Fruit fly (Drosophila melanogaster): ENCODE measurements around the gene Idgf3.

DNA sequence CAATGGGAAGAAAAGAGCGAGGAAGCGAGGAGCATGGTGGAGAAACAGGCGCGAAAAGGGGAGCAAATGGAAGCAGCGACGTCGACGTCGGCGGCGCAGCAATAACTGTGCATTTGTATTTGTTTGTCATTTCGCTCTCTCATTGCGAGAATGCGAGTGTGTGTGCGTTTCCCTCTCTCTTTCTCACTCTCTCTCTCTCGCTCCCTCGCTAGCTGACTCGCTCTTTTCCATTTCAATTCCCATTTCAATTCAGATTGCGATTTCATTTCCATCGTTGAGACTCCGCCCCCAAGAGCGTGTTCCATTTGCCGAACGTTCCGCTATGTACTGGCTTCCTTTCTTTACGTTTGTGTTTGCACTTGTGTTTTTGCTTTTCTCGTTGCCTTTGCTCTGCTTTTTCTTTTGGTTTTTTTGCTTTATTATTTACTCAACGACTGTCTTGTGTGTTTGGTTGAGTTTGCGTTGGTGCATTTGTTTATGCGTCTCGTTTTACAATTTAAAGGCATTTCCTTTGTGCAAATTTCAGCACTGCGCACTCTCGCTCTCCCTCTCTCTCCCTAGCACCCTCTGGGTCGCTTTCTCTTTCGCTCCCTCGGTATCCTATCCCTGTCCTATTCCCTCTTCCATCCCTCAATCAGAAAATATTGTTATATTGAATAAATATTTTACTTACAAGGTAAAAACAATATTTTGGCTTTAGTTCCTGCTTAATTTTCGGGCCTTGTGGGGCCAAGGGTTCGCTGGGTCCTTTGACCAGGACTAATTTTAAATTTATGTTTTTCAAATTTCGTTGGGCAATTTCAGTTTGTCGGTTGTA is 27.8 kb upstream of the Idgf3 start:
- TF ChIP-seq Myc (optimal IDR thresholded peaks at IDR 0.05) (no peak), insv (optimal IDR thresholded peaks at IDR 0.05) (no peak), psq (optimal IDR thresholded peaks at IDR 0.05) (no peak), ttk (optimal IDR thresholded peaks at IDR 0.05) (no peak), h (optimal IDR thresholded peaks at IDR 0.05) (no peak)
